Worm (Caenorhabditis elegans): ENCODE results near the gene Y49E10.29.

Gene Y49E10.29

ce11 chrIII:12424663-12425062 lies 44.3 kb upstream of the Y49E10.29 start:
- no peak for TF ChIP-seq lin-39 (tag; optimal IDR thresholded peaks at IDR 0.05)

ce11 chrIII:12425846-12426405 lies 43.0 kb upstream of the Y49E10.29 start:
- TF ChIP-seq skn-1 (tag; optimal IDR thresholded peaks at IDR 0.05) = no peak
- TF ChIP-seq eor-1 (tag; optimal IDR thresholded peaks at IDR 0.05) = no peak
- no peak for TF ChIP-seq nhr-25 (tag; optimal IDR thresholded peaks at IDR 0.05)
- TF ChIP-seq R02D3.7 (tag; optimal IDR thresholded peaks at IDR 0.05) = no peak
- no peak for TF ChIP-seq zag-1 (tag; optimal IDR thresholded peaks at IDR 0.05)
- TF ChIP-seq ztf-11 (tag; optimal IDR thresholded peaks at IDR 0.05) = no peak
- TF ChIP-seq ZK546.5 (tag; optimal IDR thresholded peaks at IDR 0.05) = no peak
- no peak for TF ChIP-seq egl-27 (tag; optimal IDR thresholded peaks at IDR 0.05)
- no peak for TF ChIP-seq nhr-77 (tag; optimal IDR thresholded peaks at IDR 0.05)

- no peak for TF ChIP-seq eor-1 (tag; optimal IDR thresholded peaks at IDR 0.05)
- no peak for TF ChIP-seq lsy-12 (tag; optimal IDR thresholded peaks at IDR 0.05)
- TF ChIP-seq nhr-237 (tag; optimal IDR thresholded peaks at IDR 0.05) = no peak
- TF ChIP-seq lin-39 (tag; optimal IDR thresholded peaks at IDR 0.05) = no peak
Observed at ce11 chrIII:12426558-12426957, 42.4 kb upstream of the Y49E10.29 start, which contains the start of gene pie-1. pie-1 (plus strand) TSS chrIII:12426893.

- TF ChIP-seq nhr-237 (tag; optimal IDR thresholded peaks at IDR 0.05) (no peak), elt-1 (tag; optimal IDR thresholded peaks at IDR 0.05) (peak; percentile 79)
Observed at ce11 chrIII:12427527-12428263, 41.3 kb upstream of the Y49E10.29 start.

DNA sequence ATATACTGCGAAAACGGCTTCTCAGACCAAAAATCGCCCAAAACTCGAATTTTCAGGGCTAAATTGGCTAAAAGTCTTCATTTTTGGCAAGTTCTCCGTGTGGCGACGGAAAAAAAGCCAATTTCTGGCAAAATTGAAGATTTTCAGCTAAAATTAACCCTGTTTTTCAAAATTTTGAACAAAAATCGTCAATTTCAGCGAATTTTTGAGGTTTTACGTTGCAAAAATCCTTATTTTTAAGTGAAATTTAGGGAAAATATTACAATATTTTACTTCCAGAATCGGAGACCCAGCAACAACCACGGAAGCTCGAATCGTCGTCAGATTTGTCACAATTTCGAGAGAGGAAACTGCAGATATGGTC lies 40.7 kb upstream of the Y49E10.29 start:
- TF ChIP-seq hmg-11 (tag; optimal IDR thresholded peaks at IDR 0.05) (no peak), mdl-1 (tag; optimal IDR thresholded peaks at IDR 0.05) (no peak), unc-39 (tag; optimal IDR thresholded peaks at IDR 0.05) (no peak), nhr-76 (tag; optimal IDR thresholded peaks at IDR 0.05) (no peak), mml-1 (tag; optimal IDR thresholded peaks at IDR 0.05) (no peak)

DNA sequence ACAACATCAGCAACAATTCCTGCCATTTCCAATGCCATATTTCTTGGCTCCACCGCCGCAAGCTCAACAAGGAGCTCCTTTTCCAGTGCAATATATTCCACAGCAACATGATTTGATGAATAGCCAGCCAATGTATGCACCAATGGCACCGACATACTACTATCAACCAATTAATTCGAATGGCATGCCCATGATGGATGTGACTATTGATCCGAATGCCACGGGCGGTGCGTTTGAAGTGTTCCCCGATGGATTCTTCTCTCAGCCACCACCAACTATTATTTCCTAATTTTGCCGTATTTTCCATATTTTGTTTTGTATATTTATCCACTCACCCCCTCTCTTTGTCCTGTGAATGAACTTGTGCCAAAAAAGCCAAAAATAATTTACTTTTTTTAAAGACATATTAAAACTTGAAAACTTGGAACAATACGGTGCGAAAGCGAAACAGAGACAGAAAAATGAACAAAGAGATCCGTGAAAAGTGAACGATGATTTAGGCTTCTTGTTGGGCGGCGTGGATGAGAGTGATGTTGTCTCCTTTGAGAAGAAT lies 40.1 kb upstream of the Y49E10.29 start:
- TF ChIP-seq snpc-4 (tag; optimal IDR thresholded peaks at IDR 0.05) = no peak
- no peak for TF ChIP-seq ztf-4 (tag; optimal IDR thresholded peaks at IDR 0.05)
- no peak for TF ChIP-seq ceh-16 (tag; optimal IDR thresholded peaks at IDR 0.05)
- TF ChIP-seq mdl-1 (tag; optimal IDR thresholded peaks at IDR 0.05) = no peak
- no peak for TF ChIP-seq elt-2 (tag; optimal IDR thresholded peaks at IDR 0.05)
- no peak for TF ChIP-seq ztf-11 (tag; optimal IDR thresholded peaks at IDR 0.05)
- TF ChIP-seq pha-4 (tag; optimal IDR thresholded peaks at IDR 0.05) = no peak
- TF ChIP-seq fkh-10 (GFP tag; optimal IDR thresholded peaks at IDR 0.05) = no peak
- TF ChIP-seq egl-27 (tag; optimal IDR thresholded peaks at IDR 0.05) = no peak
- TF ChIP-seq nfya-1 (tag; optimal IDR thresholded peaks at IDR 0.05; ENCODE audit: insufficient read depth) = no peak
- no peak for TF ChIP-seq daf-12 (tag; optimal IDR thresholded peaks at IDR 0.05)
- no peak for TF ChIP-seq ceh-9 (tag; optimal IDR thresholded peaks at IDR 0.05)
- no peak for TF ChIP-seq R02D3.7 (tag; optimal IDR thresholded peaks at IDR 0.05)
- no peak for TF ChIP-seq ceh-28 (tag; optimal IDR thresholded peaks at IDR 0.05)
- no peak for TF ChIP-seq elt-1 (tag; optimal IDR thresholded peaks at IDR 0.05)

ce11 chrIII:12429579-12430084 lies 39.3 kb upstream of the Y49E10.29 start, which contains the start of gene snr-6:
snr-6 (minus strand) TSS chrIII:12429629.
- TF ChIP-seq egl-27 (tag; optimal IDR thresholded peaks at IDR 0.05) (no peak), nhr-12 (tag; optimal IDR thresholded peaks at IDR 0.05) (no peak), snpc-4 (tag; optimal IDR thresholded peaks at IDR 0.05) (peak; percentile 30), nhr-76 (tag; optimal IDR thresholded peaks at IDR 0.05) (no peak), lsy-12 (tag; optimal IDR thresholded peaks at IDR 0.05) (no peak), zag-1 (tag; optimal IDR thresholded peaks at IDR 0.05) (no peak), nhr-237 (tag; optimal IDR thresholded peaks at IDR 0.05) (no peak), pqm-1 (tag; optimal IDR thresholded peaks at IDR 0.05) (no peak), nhr-25 (tag; optimal IDR thresholded peaks at IDR 0.05) (peak; percentile 29), nfya-1 (tag; optimal IDR thresholded peaks at IDR 0.05; ENCODE audit: insufficient read depth) (peak; percentile 96), tbx-2 (tag; optimal IDR thresholded peaks at IDR 0.05) (no peak), nhr-11 (tag; optimal IDR thresholded peaks at IDR 0.05) (no peak), ztf-4 (tag; optimal IDR thresholded peaks at IDR 0.05) (no peak), fos-1 (tag; optimal IDR thresholded peaks at IDR 0.05) (no peak), R02D3.7 (tag; optimal IDR thresholded peaks at IDR 0.05) (peak; percentile 35), jun-1 (tag; optimal IDR thresholded peaks at IDR 0.05) (no peak), lin-15B (tag; optimal IDR thresholded peaks at IDR 0.05) (peak; percentile 86), ceh-9 (tag; optimal IDR thresholded peaks at IDR 0.05) (no peak), fkh-2 (tag; optimal IDR thresholded peaks at IDR 0.05) (no peak), elt-2 (tag; optimal IDR thresholded peaks at IDR 0.05) (no peak), nhr-28 (tag; optimal IDR thresholded peaks at IDR 0.05) (no peak), hmg-11 (tag; optimal IDR thresholded peaks at IDR 0.05) (peak; percentile 40), unc-39 (tag; optimal IDR thresholded peaks at IDR 0.05) (no peak), lin-39 (tag; optimal IDR thresholded peaks at IDR 0.05) (peak; percentile 47)

All from whole organism, L3 larva.